Fruit fly (Drosophila melanogaster) whole organism, adult: ENCODE results near the gene CG3679.
A peak's percentile ranks its signal among the peaks of the same experiment; 100 is the strongest.

Experiments used
- CG11617 ChIP-seq: fragments of 200-800 bp; sonication (Bioruptor generic); optimal IDR thresholded peaks from 2 replicates; lab custom pipeline; 2017; ENCODE audit warnings: mild to moderate bottlenecking, missing biosample characterization, missing genetic modification reagents, missing genetic modification characterization
- CG12768 ChIP-seq: fragments of 200-800 bp; sonication (Bioruptor generic); optimal IDR thresholded peaks from 2 replicates; lab custom pipeline; 2017; ENCODE audit warnings: missing biosample characterization, missing genetic modification characterization, mild to moderate bottlenecking, moderate library complexity, missing genetic modification reagents
- CG14711 ChIP-seq: fragments of 200-800 bp; sonication (Bioruptor generic); optimal IDR thresholded peaks from 2 replicates; lab custom pipeline; 2018; ENCODE audit warnings: missing biosample characterization, mild to moderate bottlenecking, missing genetic modification characterization, moderate library complexity
- CG1620 ChIP-seq: fragments of 200-800 bp; sonication (Bioruptor generic); optimal IDR thresholded peaks from 2 replicates; lab custom pipeline; 2016; ENCODE audit warnings: missing biosample characterization, missing genetic modification characterization
- CG33017 ChIP-seq: fragments of 200-800 bp; sonication (Bioruptor generic); optimal IDR thresholded peaks from 2 replicates; lab custom pipeline; 2018; ENCODE audit warnings: missing biosample characterization, mild to moderate bottlenecking, missing genetic modification characterization, moderate library complexity
- CG5204 ChIP-seq: fragments of 200-800 bp; sonication (Bioruptor generic); optimal IDR thresholded peaks from 2 replicates; lab custom pipeline; 2016; ENCODE audit warnings: missing biosample characterization, missing genetic modification characterization
- CG7045 ChIP-seq: fragments of 200-800 bp; sonication (Bioruptor generic); optimal IDR thresholded peaks from 2 replicates; lab custom pipeline; 2017; ENCODE audit warnings: missing biosample characterization, mild to moderate bottlenecking, missing genetic modification characterization
- CG7101 ChIP-seq: fragments of 200-800 bp; sonication (Bioruptor generic); optimal IDR thresholded peaks from 2 replicates; lab custom pipeline; 2018; ENCODE audit warnings: missing biosample characterization, mild to moderate bottlenecking, missing genetic modification characterization, moderate library complexity
- Clk ChIP-seq: fragments of 200-800 bp; sonication (Bioruptor generic); optimal IDR thresholded peaks from 2 replicates; lab custom pipeline; 2017; ENCODE audit warnings: missing biosample characterization, missing genetic modification characterization
- Crg-1 ChIP-seq: fragments of 200-800 bp; sonication (Bioruptor generic); optimal IDR thresholded peaks from 2 replicates; lab custom pipeline; 2016; ENCODE audit warnings: missing biosample characterization, missing genetic modification characterization
- Hr96 ChIP-seq: fragments of 200-800 bp; sonication (Bioruptor generic); optimal IDR thresholded peaks from 2 replicates; lab custom pipeline; 2016; ENCODE audit warnings: missing biosample characterization, missing genetic modification characterization
- Mnt ChIP-seq: fragments of 200-800 bp; sonication (Bioruptor generic); optimal IDR thresholded peaks from 2 replicates; lab custom pipeline; 2016; ENCODE audit warnings: missing biosample characterization, mild to moderate bottlenecking, missing genetic modification characterization
- bab1 ChIP-seq: fragments of 200-800 bp; sonication (Bioruptor generic); optimal IDR thresholded peaks from 3 replicates; lab custom pipeline; 2019; ENCODE audit warnings: missing biosample characterization, mild to moderate bottlenecking, missing genetic modification characterization, moderate library complexity
- cic ChIP-seq: fragments of 200-800 bp; sonication (Bioruptor generic); optimal IDR thresholded peaks from 2 replicates; lab custom pipeline; 2017; ENCODE audit warnings: missing biosample characterization, mild to moderate bottlenecking, missing genetic modification characterization, moderate library complexity
- cnc ChIP-seq, 2 experiments: fragments of >200 bp; optimal IDR thresholded peaks; 2 replicates each; lab custom pipeline; 2017
- kay ChIP-seq: fragments of 200-800 bp; sonication (Bioruptor generic); peaks from one replicate; lab custom pipeline; 2016; ENCODE audit warnings: missing biosample characterization, missing genetic modification characterization, borderline replicate concordance
- ovo ChIP-seq: fragments of 200-800 bp; sonication (Bioruptor generic); optimal IDR thresholded peaks from 2 replicates; lab custom pipeline; 2016; ENCODE audit warnings: missing biosample characterization, missing genetic modification characterization
- pad ChIP-seq: fragments of 200-800 bp; sonication (Bioruptor generic); optimal IDR thresholded peaks from 3 replicates; lab custom pipeline; 2017; ENCODE audit warnings: missing biosample characterization, missing genetic modification characterization, mild to moderate bottlenecking, moderate library complexity, missing genetic modification reagents
- tj ChIP-seq: fragments of 200-800 bp; sonication (Bioruptor generic); optimal IDR thresholded peaks from 3 replicates; lab custom pipeline; 2017; ENCODE audit warnings: missing biosample characterization, mild to moderate bottlenecking, missing genetic modification characterization, moderate library complexity
- toe ChIP-seq: fragments of 200-800 bp; sonication (Bioruptor generic); optimal IDR thresholded peaks from 2 replicates; lab custom pipeline; 2016; ENCODE audit warnings: missing biosample characterization, missing genetic modification characterization

CG3679 gene

DNA sequence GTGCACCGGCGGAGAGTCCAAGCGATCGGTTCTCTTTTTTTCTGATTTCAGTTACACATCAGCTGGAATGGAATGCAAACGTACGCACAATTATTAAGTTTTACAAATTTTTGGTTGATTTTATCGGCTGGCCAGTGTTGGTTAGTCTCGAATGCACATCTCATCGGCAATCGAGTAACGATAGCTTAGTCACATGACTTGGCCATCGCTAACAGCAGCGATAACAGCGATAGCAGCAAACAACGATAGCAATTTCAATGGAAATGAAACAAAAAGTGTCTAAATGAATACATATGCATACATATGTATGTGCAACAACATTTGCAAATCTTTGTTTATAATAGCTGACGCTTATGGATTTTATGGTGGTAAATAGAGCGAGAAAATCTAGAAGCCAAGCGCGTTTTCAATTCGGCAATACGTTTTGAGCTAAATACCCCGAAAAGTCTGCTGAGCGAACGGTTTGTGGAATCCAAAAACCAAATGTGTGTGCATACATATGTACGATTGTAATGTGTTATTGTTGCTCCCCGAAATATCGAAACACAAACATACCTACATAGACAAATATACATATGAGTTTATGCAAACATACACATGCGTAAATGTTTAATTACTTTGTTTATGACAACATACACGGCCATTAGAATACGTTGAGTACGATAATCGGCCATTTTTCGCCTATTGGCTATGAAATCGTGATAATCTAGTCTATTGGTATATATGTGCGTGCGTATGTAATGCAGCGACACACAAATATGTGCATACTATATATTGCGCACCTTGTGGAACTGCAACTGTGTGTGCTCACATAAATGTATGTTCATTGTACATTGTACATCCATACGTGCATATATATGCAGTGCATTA, 7.0 kb upstream of the CG3679 start, which contains the start of gene CG3632:
Gene CG3632 (plus strand): TSS at position 249 of the 870 bp plus-strand sequence.
- TF ChIP-seq CG7045 (GFP tag; lab: Kevin White, UChicago) (peak; percentile 28), Hr96 (GFP tag; lab: Kevin White, UChicago) (no peak), Clk (GFP tag; lab: Kevin White, UChicago) (no peak), toe (no peak), CG7101 (peak; percentile 81), CG12768 (GFP tag; lab: Kevin White, UChicago) (no peak), CG14711 (tag; lab: Kevin White, UChicago) (peak; percentile 66), ovo (GFP tag; lab: Kevin White, UChicago) (peak; percentile 74), bab1 (GFP tag; lab: Kevin White, UChicago) (peak; percentile 73), Mnt (GFP tag; lab: Kevin White, UChicago) (peak; percentile 86), kay (GFP tag; lab: Kevin White, UChicago) (no peak), Crg-1 (GFP tag; lab: Kevin White, UChicago) (peak; percentile 89), cic (GFP tag; lab: Kevin White, UChicago) (peak; percentile 46), CG11617 (GFP tag; lab: Kevin White, UChicago) (peak; percentile 50), CG1620 (GFP tag; lab: Kevin White, UChicago) (peak; percentile 89), CG33017 (tag; lab: Kevin White, UChicago) (peak; percentile 33), tj (GFP tag; lab: Kevin White, UChicago) (peak; percentile 94), pad (GFP tag; lab: Kevin White, UChicago) (peak; percentile 68), CG5204 (GFP tag; lab: Kevin White, UChicago) (no peak), cnc (optimal IDR thresholded peaks at IDR 0.05; lab: Kevin White, UChicago) (no peak)

DNA sequence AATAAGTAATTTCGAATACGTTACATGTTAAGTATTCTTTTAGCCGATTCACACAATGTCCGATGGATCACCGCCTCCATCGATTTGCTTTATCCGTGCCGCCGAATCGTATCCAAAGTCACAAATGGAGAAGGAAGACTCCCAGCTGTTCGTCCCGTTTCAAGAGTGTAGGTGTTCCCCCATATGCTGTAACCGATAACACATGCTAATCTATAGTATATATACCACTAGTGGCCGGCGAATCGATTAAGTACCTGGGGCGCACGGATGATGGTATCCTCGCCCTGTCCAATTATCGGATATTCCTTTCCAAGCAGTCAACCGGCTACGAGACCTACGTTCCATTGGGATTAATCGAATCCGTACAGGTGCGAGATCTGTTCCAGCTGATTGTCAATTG, 6.1 kb upstream of the CG3679 start, which contains the start of gene ERp44:
Gene ERp44 (minus strand): TSS at position 101 of the 400 bp plus-strand sequence.
- no peak for TF ChIP-seq Hr96 (GFP tag; lab: Kevin White, UChicago)
- TF ChIP-seq ovo (GFP tag; lab: Kevin White, UChicago), result no peak

DNA sequence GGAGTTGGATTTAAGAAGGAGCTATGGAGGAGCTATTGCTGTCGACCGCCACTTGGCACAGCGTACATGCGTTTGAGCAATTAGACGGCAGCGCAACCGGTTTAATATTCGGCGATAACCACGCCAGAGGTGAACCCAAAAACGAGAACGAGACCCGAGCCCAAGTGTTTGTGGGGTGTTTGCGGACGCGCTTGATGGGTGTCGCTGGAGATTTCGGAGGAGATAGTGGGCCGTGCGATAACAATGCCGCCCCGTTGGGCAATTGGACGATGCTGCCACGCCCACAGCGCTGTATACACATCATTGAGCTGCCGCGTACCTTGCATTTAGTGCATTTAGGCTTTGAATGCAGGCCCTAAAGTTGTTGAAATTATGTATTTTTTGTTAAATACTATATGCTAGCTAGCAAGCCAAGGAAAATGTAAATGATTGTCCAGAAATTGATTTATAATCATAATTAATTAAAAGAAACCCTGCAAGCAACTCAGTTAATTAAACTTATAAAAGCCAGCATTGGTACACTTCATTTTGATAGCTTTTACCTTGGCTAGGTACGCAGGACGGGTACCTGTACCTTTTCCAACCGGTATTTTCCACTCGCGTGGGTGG, 4.7 kb downstream of the CG3679 start, which contains the start of gene Had1:
Gene Had1 (minus strand): TSS at position 358 of the 609 bp plus-strand sequence.
- TF ChIP-seq CG33017 (tag; lab: Kevin White, UChicago), result no peak
- TF ChIP-seq pad (GFP tag; lab: Kevin White, UChicago), result no peak
- no peak for TF ChIP-seq cic (GFP tag; lab: Kevin White, UChicago)
- no peak for TF ChIP-seq CG5204 (GFP tag; lab: Kevin White, UChicago)

DNA sequence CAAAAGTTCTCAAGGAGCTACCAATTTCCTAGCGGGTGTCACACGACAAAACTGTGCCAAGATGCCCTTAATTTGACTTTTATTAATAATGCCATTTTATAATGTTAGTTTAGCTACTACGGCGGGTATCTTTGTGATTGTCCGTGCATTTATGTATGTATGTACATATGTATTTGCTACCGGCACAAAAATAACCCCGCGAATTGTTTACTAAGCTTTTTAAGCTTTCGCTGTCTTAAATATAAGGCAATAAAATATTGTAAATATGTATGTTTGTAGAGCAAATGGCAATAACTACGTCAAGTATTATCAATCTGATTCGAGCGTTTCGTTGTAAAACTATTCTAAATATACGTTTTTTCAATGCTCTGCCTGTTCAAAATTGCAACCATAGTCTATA, 5.3 kb downstream of the CG3679 start:
- TF ChIP-seq cic (GFP tag; lab: Kevin White, UChicago) (peak; percentile 71), CG5204 (GFP tag; lab: Kevin White, UChicago) (no peak), CG7045 (GFP tag; lab: Kevin White, UChicago) (no peak), CG14711 (tag; lab: Kevin White, UChicago) (no peak), CG11617 (GFP tag; lab: Kevin White, UChicago) (no peak), Mnt (GFP tag; lab: Kevin White, UChicago) (no peak), kay (GFP tag; lab: Kevin White, UChicago) (peak; percentile 87), cnc (optimal IDR thresholded peaks at IDR 0.05; lab: Kevin White, UChicago) (no peak), bab1 (GFP tag; lab: Kevin White, UChicago) (no peak), Hr96 (GFP tag; lab: Kevin White, UChicago) (no peak), CG7101 (no peak), toe (no peak), Clk (GFP tag; lab: Kevin White, UChicago) (no peak), pad (GFP tag; lab: Kevin White, UChicago) (no peak), CG12768 (GFP tag; lab: Kevin White, UChicago) (no peak), CG1620 (GFP tag; lab: Kevin White, UChicago) (no peak), tj (GFP tag; lab: Kevin White, UChicago) (peak; percentile 47), Crg-1 (GFP tag; lab: Kevin White, UChicago) (no peak)

DNA sequence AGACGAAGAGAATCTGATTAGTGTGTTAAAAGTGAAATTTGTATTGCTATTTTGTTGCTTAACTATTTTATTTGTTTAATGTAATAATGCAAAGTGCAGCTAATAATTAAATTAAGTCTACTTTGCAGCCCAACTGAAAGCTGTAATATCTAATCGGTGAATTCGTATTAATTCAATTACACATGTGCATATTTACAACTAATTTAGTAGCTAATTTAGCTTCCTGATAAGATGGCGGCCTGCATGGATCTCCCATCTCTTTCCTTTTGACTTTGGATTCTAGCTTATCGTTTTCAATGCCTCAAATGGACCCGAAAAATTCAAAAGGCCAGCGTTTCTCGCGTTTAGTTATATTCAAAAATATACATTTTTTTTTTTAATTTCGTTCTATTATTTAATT, 6.1 kb downstream of the CG3679 start:
- TF ChIP-seq Crg-1 (GFP tag; lab: Kevin White, UChicago), result no peak
- no peak for TF ChIP-seq CG33017 (tag; lab: Kevin White, UChicago)
- no peak for TF ChIP-seq CG5204 (GFP tag; lab: Kevin White, UChicago)
- no peak for TF ChIP-seq CG14711 (tag; lab: Kevin White, UChicago)
- no peak for TF ChIP-seq tj (GFP tag; lab: Kevin White, UChicago)
- TF ChIP-seq pad (GFP tag; lab: Kevin White, UChicago), result no peak
- TF ChIP-seq CG7045 (GFP tag; lab: Kevin White, UChicago), result no peak
- no peak for TF ChIP-seq CG7101
- TF ChIP-seq cnc (optimal IDR thresholded peaks at IDR 0.05; lab: Kevin White, UChicago), result no peak
- TF ChIP-seq Hr96 (GFP tag; lab: Kevin White, UChicago), result no peak
- no peak for TF ChIP-seq Mnt (GFP tag; lab: Kevin White, UChicago)
